Worm (Caenorhabditis elegans) whole organism, L1 larva: Measurements from ENCODE around the gene T22B7.7.
A peak's percentile ranks its signal among the peaks of the same experiment; 100 is the strongest.

Source experiments
- C04F5.9 ChIP-seq: sonication (generic microtip); optimal IDR thresholded peaks from 2 replicates; lab custom pipeline; 2016; ENCODE audit warnings: missing genetic modification characterization, missing compliant biosample characterization
- Y116A8C.19 ChIP-seq: sonication (generic microtip); optimal IDR thresholded peaks from 2 replicates; lab custom pipeline; 2016; ENCODE audit warnings: missing compliant biosample characterization, missing genetic modification characterization, borderline replicate concordance
- aha-1 ChIP-seq: fragments of 150-350 bp; optimal IDR thresholded peaks from 2 replicates; lab custom pipeline; 2014; ENCODE audit warnings: missing biosample characterization, missing genetic modification characterization
- blmp-1 ChIP-seq: fragments of 150-350 bp; optimal IDR thresholded peaks from 2 replicates; lab custom pipeline; 2014; ENCODE audit warnings: missing biosample characterization, missing genetic modification characterization
- ceh-63 ChIP-seq: fragments of 200-800 bp; sonication (Bioruptor generic); optimal IDR thresholded peaks from 2 replicates; lab custom pipeline; 2018; ENCODE audit warnings: mild to moderate bottlenecking, missing genetic modification characterization, missing compliant biosample characterization
- ceh-8 ChIP-seq: fragments of 200-800 bp; sonication (Bioruptor generic); optimal IDR thresholded peaks from 2 replicates; lab custom pipeline; 2018; ENCODE audit warnings: mild to moderate bottlenecking, missing genetic modification characterization, moderate library complexity, missing compliant biosample characterization
- ceh-82 ChIP-seq, 3 experiments: fragments of 150-350 bp in 1 of 3; sonication (generic microtip) in 2 of 3; optimal IDR thresholded peaks; 2 replicates each; lab custom pipeline; 2014 to 2017; ENCODE audit warnings: missing biosample characterization in 3 of 3, missing genetic modification characterization in 3 of 3
- efl-1 ChIP-seq, 4 experiments: fragments of 150-350 bp; optimal IDR thresholded peaks in 3 of 4; peaks in 1 of 4; 1 replicate in 1 of 4; 2 replicates in 3 of 4; lab custom pipeline; 2014; ENCODE audit warnings: missing biosample characterization in 2 of 4, missing genetic modification characterization in 2 of 4, missing genetic modification reagents in 2 of 4
- efl-3 ChIP-seq: fragments of 200-800 bp; sonication (Bioruptor generic); optimal IDR thresholded peaks from 2 replicates; lab custom pipeline; 2018; ENCODE audit warnings: mild to moderate bottlenecking, missing genetic modification characterization, missing compliant biosample characterization
- elt-3 ChIP-seq, 6 experiments: fragments of 150-350 bp in 1 of 6; sonication (generic microtip); optimal IDR thresholded peaks; 2 replicates each; lab custom pipeline; 2017 to 2018; ENCODE audit warnings: missing biosample characterization in 6 of 6, missing genetic modification characterization in 6 of 6, inconsistent platforms in 1 of 6
- fkh-10 ChIP-seq: sonication (generic microtip); optimal IDR thresholded peaks from 2 replicates; lab custom pipeline; 2017; ENCODE audit warnings: missing biosample characterization, missing genetic modification reagents, missing genetic modification characterization
- fkh-8 ChIP-seq: sonication (generic microtip); optimal IDR thresholded peaks from 2 replicates; lab custom pipeline; 2016; ENCODE audit warnings: mild to moderate bottlenecking, missing genetic modification characterization, missing compliant biosample characterization
- fos-1 ChIP-seq: fragments of 150-350 bp; optimal IDR thresholded peaks from 2 replicates; lab custom pipeline; 2014; ENCODE audit warnings: missing biosample characterization, missing genetic modification characterization
- grh-1 ChIP-seq: fragments of 200-800 bp; sonication (Bioruptor generic); IDR thresholded peaks from 2 replicates; pipeline ENCODE4 v1.3.6; 2022; ENCODE audit warnings: missing genetic modification reagents, missing genetic modification characterization, missing compliant biosample characterization
- hlh-4 ChIP-seq: sonication (generic microtip); optimal IDR thresholded peaks from 2 replicates; lab custom pipeline; 2016; ENCODE audit warnings: mild to moderate bottlenecking, missing genetic modification characterization, missing compliant biosample characterization
- irx-1 ChIP-seq: sonication (generic microtip); optimal IDR thresholded peaks from 2 replicates; lab custom pipeline; 2016; ENCODE audit warnings: missing genetic modification characterization, missing compliant biosample characterization
- isw-1 ChIP-seq: fragments of 200-800 bp; sonication (Bioruptor generic); IDR thresholded peaks from 2 replicates; pipeline ENCODE4 v1.3.6; 2022; ENCODE audit warnings: missing genetic modification characterization, missing compliant biosample characterization
- jun-1 ChIP-seq: fragments of 150-350 bp; optimal IDR thresholded peaks from 2 replicates; lab custom pipeline; 2014; ENCODE audit warnings: missing biosample characterization, missing genetic modification reagents, missing genetic modification characterization
- lin-14 ChIP-seq: fragments of 200-800 bp; sonication (Bioruptor generic); optimal IDR thresholded peaks from 2 replicates; lab custom pipeline; 2018; ENCODE audit warnings: mild to moderate bottlenecking, missing genetic modification characterization, moderate library complexity, missing compliant biosample characterization
- lin-15B ChIP-seq: fragments of 150-350 bp; sonication (generic microtip); optimal IDR thresholded peaks from 3 replicates; lab custom pipeline; 2014; ENCODE audit warnings: missing biosample characterization, missing genetic modification characterization
- lin-35 ChIP-seq, 2 experiments: fragments of 150-350 bp; optimal IDR thresholded peaks; 2 replicates each; lab custom pipeline; 2014; ENCODE audit warnings: missing biosample characterization in 2 of 2, missing genetic modification characterization in 2 of 2, missing genetic modification reagents in 2 of 2
- mab-9 ChIP-seq: fragments of 200-800 bp; sonication (Bioruptor generic); IDR thresholded peaks from 2 replicates; pipeline ENCODE4 v1.3.6; 2022; ENCODE audit warnings: missing genetic modification reagents, missing genetic modification characterization, missing compliant biosample characterization
- mdl-1 ChIP-seq, 2 experiments: fragments of 150-350 bp; optimal IDR thresholded peaks; 2 replicates each; lab custom pipeline; 2014 to 2017; ENCODE audit warnings: missing biosample characterization in 2 of 2, missing genetic modification characterization in 2 of 2, inconsistent platforms in 1 of 2
- nhr-19 ChIP-seq: fragments of 200-800 bp; sonication (Bioruptor generic); conservative IDR thresholded peaks from 2 replicates; pipeline ENCODE4 v1.3.6; 2022; ENCODE audit warnings: missing genetic modification characterization, missing compliant biosample characterization
- nhr-20 ChIP-seq: sonication (generic microtip); optimal IDR thresholded peaks from 2 replicates; lab custom pipeline; 2016; ENCODE audit warnings: mild to moderate bottlenecking, missing genetic modification characterization, missing compliant biosample characterization
- nhr-71 ChIP-seq: sonication (generic microtip); optimal IDR thresholded peaks from 2 replicates; lab custom pipeline; 2016; ENCODE audit warnings: mild to moderate bottlenecking, missing genetic modification characterization, moderate library complexity, missing compliant biosample characterization
- nhr-85 ChIP-seq: sonication (generic microtip); peaks from one replicate; lab custom pipeline; 2016; ENCODE audit warnings: missing genetic modification characterization, inconsistent platforms, missing compliant biosample characterization
- pag-3 ChIP-seq: sonication (generic microtip); optimal IDR thresholded peaks from 2 replicates; lab custom pipeline; 2017; ENCODE audit warnings: missing genetic modification characterization, mild to moderate bottlenecking, missing compliant biosample characterization, antibody characterized with exemption, borderline replicate concordance; ENCODE audit not compliant: insufficient read depth
- pqm-1 ChIP-seq: sonication (generic microtip); optimal IDR thresholded peaks from 3 replicates; lab custom pipeline; 2017; ENCODE audit warnings: missing biosample characterization, missing genetic modification characterization
- snu-23 ChIP-seq: sonication (generic microtip); optimal IDR thresholded peaks from 2 replicates; lab custom pipeline; 2016; ENCODE audit warnings: missing genetic modification characterization, missing compliant biosample characterization
- swsn-7 ChIP-seq: sonication (generic microtip); optimal IDR thresholded peaks from 2 replicates; lab custom pipeline; 2016; ENCODE audit warnings: missing genetic modification characterization, missing compliant biosample characterization
- tlp-1 ChIP-seq: fragments of 150-350 bp; optimal IDR thresholded peaks from 2 replicates; lab custom pipeline; 2014; ENCODE audit warnings: missing biosample characterization, missing genetic modification characterization
- unc-86 ChIP-seq: sonication (generic microtip); optimal IDR thresholded peaks from 2 replicates; lab custom pipeline; 2016; ENCODE audit warnings: missing genetic modification characterization, missing compliant biosample characterization
- ztf-11 ChIP-seq, 2 experiments: sonication (generic microtip); optimal IDR thresholded peaks; 2 replicates each; lab custom pipeline; 2016 to 2017; ENCODE audit warnings: missing genetic modification characterization in 2 of 2, missing biosample characterization in 1 of 2, missing compliant biosample characterization in 1 of 2
- ztf-4 ChIP-seq: fragments of 150-350 bp; optimal IDR thresholded peaks from 2 replicates; lab custom pipeline; 2014; ENCODE audit warnings: missing biosample characterization, missing genetic modification characterization

The T22B7.7 gene

DNA sequence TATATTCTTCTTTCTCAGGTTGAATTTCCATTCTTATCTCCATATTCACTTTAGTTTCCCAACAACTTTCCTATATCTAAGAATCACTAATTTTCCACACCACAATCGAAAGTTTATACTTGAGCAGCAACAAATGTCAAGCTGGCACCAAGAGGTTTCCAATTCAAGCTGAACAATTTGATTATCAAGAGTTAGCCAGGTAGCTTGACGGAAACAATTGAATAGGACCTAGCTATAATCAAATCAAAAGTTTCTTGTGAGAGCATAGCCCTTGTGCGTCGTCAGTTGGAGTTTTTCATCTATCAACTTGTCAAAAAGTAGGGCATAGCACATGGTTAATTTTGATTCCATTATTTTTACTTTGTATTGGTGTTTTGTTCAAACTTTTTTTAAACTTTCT is 1.7 kb upstream of the T22B7.7 start:
- TF ChIP-seq tlp-1 (tag; lab: Kevin White, UChicago) (no peak), efl-1 (optimal IDR thresholded peaks at IDR 0.05; lab: Kevin White, UChicago) (no peak), efl-1 (GFP tag; optimal IDR thresholded peaks at IDR 0.05 in 1 of 2; lab: Kevin White, UChicago) (peak in 1 of 2 experiments; percentile 62), fos-1 (tag; lab: Kevin White, UChicago) (no peak), ztf-4 (no peak), hlh-4 (no peak)

DNA sequence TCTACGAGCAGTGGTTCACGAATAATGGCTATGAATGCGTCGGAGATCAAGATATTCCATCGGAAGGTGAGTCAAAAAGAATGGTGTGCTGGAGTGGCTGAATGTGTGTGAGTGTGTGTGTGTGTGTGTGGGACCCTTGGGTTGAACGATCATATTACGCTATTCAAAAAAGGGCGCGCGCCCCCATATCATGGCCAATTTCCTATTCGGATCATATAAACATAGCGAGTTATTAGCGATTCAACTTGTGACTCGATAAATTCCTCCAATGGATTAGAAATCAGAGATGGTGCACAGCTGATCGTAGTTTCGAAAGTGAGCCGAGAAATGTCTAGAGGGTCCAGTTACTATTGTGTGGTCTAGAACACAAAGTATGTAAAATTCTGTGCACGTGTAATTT is 6.0 kb downstream of the T22B7.7 start, which contains the start of gene srv-7:
srv-7 (minus strand) TSS at position 101 of the 400 bp plus-strand sequence.
- TF ChIP-seq fkh-10 (GFP tag; lab: Kevin White, UChicago) (no peak), Y116A8C.19 (no peak), isw-1 (no peak), fkh-8 (tag; lab: Kevin White, UChicago) (no peak), irx-1 (tag; lab: Kevin White, UChicago) (no peak)

- TF ChIP-seq pag-3: no peak
- no peak for TF ChIP-seq efl-3
- TF ChIP-seq nhr-85 (tag; lab: Kevin White, UChicago): peak; percentile 68
- TF ChIP-seq elt-3 (tag; optimal IDR thresholded peaks at IDR 0.05; lab: Kevin White, UChicago): peak in 1 of 6 experiments; percentile 75
- TF ChIP-seq blmp-1 (tag; lab: Kevin White, UChicago): no peak
- TF ChIP-seq C04F5.9 (tag; lab: Kevin White, UChicago): no peak
- TF ChIP-seq aha-1 (tag; lab: Kevin White, UChicago): no peak
- no peak for TF ChIP-seq jun-1 (tag; lab: Kevin White, UChicago)
- no peak for TF ChIP-seq irx-1 (tag; lab: Kevin White, UChicago)
- TF ChIP-seq unc-86: no peak
- no peak for TF ChIP-seq tlp-1 (tag; lab: Kevin White, UChicago)
- no peak for TF ChIP-seq ceh-63 (GFP tag; lab: Kevin White, UChicago)
- TF ChIP-seq Y116A8C.19: no peak
- no peak for TF ChIP-seq nhr-20 (tag; lab: Kevin White, UChicago)
- TF ChIP-seq nhr-19 (GFP tag; lab: Robert Waterston, UW): no peak
- no peak for TF ChIP-seq ceh-82 (tag; optimal IDR thresholded peaks at IDR 0.05; lab: Kevin White, UChicago)
- no peak for TF ChIP-seq mab-9 (GFP tag; lab: Robert Waterston, UW)
- no peak for TF ChIP-seq lin-15B
Observed at ce11 chrX:5646951-5647423, 6.9 kb downstream of the T22B7.7 start, which contains the start of gene T22B7.3. TSS of gene T22B7.3 (plus strand) at chrX:5647373.

- TF ChIP-seq grh-1 (peak; percentile 49; the same call in 1 of the 2 replicates), swsn-7 (tag; lab: Kevin White, UChicago) (no peak), blmp-1 (tag; lab: Kevin White, UChicago) (peak; percentile 57), lin-14 (GFP tag; lab: Kevin White, UChicago) (peak; percentile 52), ceh-8 (GFP tag; lab: Kevin White, UChicago) (no peak), snu-23 (GFP tag; lab: Kevin White, UChicago) (peak; percentile 44), unc-86 (no peak), lin-35 (GFP tag; optimal IDR thresholded peaks at IDR 0.05; lab: Kevin White, UChicago) (peak in 1 of 2 experiments; percentile 50), Y116A8C.19 (no peak), pqm-1 (no peak), efl-3 (no peak), mdl-1 (tag; optimal IDR thresholded peaks at IDR 0.05; lab: Kevin White, UChicago) (peak in 1 of 2 experiments; percentile 84), ztf-11 (tag; optimal IDR thresholded peaks at IDR 0.05; lab: Kevin White, UChicago) (no peak), nhr-71 (peak; percentile 50), nhr-85 (tag; lab: Kevin White, UChicago) (peak; percentile 79), elt-3 (tag; optimal IDR thresholded peaks at IDR 0.05; lab: Kevin White, UChicago) (peak in 3 of 6 experiments; percentile 5 to 73 (median 35)), nhr-20 (tag; lab: Kevin White, UChicago) (peak; percentile 54)
Observed at ce11 chrX:5645606-5646005, 8.3 kb downstream of the T22B7.7 start.
